Worm (Caenorhabditis elegans): ENCODE measurements around the gene str-37.

str-37 gene

DNA sequence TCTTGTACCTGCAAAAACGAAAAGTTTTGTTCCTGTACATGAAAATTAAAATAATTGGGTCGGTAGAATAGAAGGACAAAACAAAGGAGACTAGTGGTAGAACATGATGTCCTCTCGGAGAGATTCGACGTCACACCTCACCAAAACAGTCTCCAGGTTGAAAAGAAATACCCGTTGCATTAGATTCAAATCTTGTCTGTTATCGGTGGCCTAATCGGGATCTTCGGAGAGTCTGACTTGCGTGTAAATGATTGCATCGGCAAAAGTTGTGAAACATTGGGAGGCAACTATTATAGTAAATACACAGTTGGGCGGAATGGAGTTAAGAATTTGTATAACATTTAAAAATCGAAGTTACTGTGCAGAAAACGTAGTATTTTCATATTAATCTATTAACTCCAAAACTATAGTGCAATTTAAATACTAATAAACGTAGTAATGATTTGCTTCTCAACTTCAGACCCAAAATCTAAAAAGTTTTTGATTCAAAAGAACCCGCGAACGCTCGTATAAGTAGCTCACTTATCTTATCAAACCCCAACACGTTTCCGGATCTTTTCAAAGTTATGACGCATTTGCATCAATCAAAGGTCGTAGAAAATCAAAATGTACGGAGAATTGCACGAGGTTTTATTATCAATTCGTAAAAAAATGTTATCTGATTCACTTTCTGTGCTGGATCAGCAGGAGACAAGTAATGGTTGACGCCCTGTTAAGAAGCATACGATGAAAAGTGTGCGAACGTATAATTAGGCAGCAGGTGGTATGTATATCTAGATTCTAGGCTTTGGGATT is 6.0 kb downstream of the str-37 start, which contains the start of gene nhr-168 (continued):
- no peak for TF ChIP-seq egl-27 (tag; optimal IDR thresholded peaks at IDR 0.05)
- no peak for TF ChIP-seq fkh-10 (GFP tag; optimal IDR thresholded peaks at IDR 0.05)
- TF ChIP-seq set-16 (GFP tag; IDR thresholded peaks at IDR 0.05) = no peak
- no peak for TF ChIP-seq nhr-10 (tag; optimal IDR thresholded peaks at IDR 0.05)
- TF ChIP-seq lin-13 (GFP tag; optimal IDR thresholded peaks at IDR 0.05) = no peak
- no peak for TF ChIP-seq daf-12 (tag; optimal IDR thresholded peaks at IDR 0.05)
- TF ChIP-seq unc-39 (tag; optimal IDR thresholded peaks at IDR 0.05) = no peak
- no peak for TF ChIP-seq ceh-82 (tag; optimal IDR thresholded peaks at IDR 0.05)
- no peak for TF ChIP-seq ZK337.2 (GFP tag; IDR thresholded peaks at IDR 0.05)
- no peak for TF ChIP-seq snpc-1.2 (GFP tag; IDR thresholded peaks at IDR 0.05)
- TF ChIP-seq unc-62 (GFP tag; optimal IDR thresholded peaks at IDR 0.05 in 1 of 2) = peak in 1 of 2 experiments; percentile 30
- TF ChIP-seq unc-62 (tag; optimal IDR thresholded peaks at IDR 0.05) = no peak
- no peak for TF ChIP-seq jun-1 (tag; optimal IDR thresholded peaks at IDR 0.05)
- TF ChIP-seq ces-1 (GFP tag; optimal IDR thresholded peaks at IDR 0.05) = no peak
- no peak for TF ChIP-seq Y5F2A.4 (GFP tag; optimal IDR thresholded peaks at IDR 0.05)
- no peak for TF ChIP-seq hlh-11 (tag; optimal IDR thresholded peaks at IDR 0.05)
- TF ChIP-seq attf-4 (tag; optimal IDR thresholded peaks at IDR 0.05) = no peak
- TF ChIP-seq Y105C5A.15 (GFP tag; IDR thresholded peaks at IDR 0.05) = no peak
- TF ChIP-seq dmd-8 (GFP tag; IDR thresholded peaks at IDR 0.05) = no peak
- no peak for TF ChIP-seq vab-7 (GFP tag; IDR thresholded peaks at IDR 0.05)
- TF ChIP-seq mdt-29 (GFP tag; IDR thresholded peaks at IDR 0.05) = no peak
- no peak for TF ChIP-seq T20F7.1 (GFP tag; optimal IDR thresholded peaks at IDR 0.05)
- TF ChIP-seq lin-1 (GFP tag; IDR thresholded peaks at IDR 0.05) = 0 out of 2 replicates have a peak, but pooled peaks have one; percentile 25
- TF ChIP-seq mdl-1 (tag; optimal IDR thresholded peaks at IDR 0.05) = peak in 1 of 2 experiments; percentile 50
- TF ChIP-seq nhr-25 (tag; optimal IDR thresholded peaks at IDR 0.05; ENCODE audit: borderline replicate concordance, insufficient read depth) = no peak
- TF ChIP-seq spr-1 (tag; optimal IDR thresholded peaks at IDR 0.05) = no peak
- TF ChIP-seq T26A8.4 (GFP tag; IDR thresholded peaks at IDR 0.05) = no peak
- no peak for TF ChIP-seq cey-2 (tag; optimal IDR thresholded peaks at IDR 0.05; ENCODE audit: borderline replicate concordance, insufficient read depth)
- no peak for TF ChIP-seq ceh-20 (GFP tag; IDR thresholded peaks at IDR 0.05)
- peak; percentile 49 for TF ChIP-seq dve-1 (tag; optimal IDR thresholded peaks at IDR 0.05; ENCODE audit: insufficient read depth)
- TF ChIP-seq ceh-28 (tag; optimal IDR thresholded peaks at IDR 0.05) = no peak
- TF ChIP-seq nhr-42 (GFP tag; IDR thresholded peaks at IDR 0.05) = no peak
- no peak for TF ChIP-seq ctbp-1 (GFP tag; IDR thresholded peaks at IDR 0.05)
- no peak for TF ChIP-seq lin-15B (tag; optimal IDR thresholded peaks at IDR 0.05)
- TF ChIP-seq aly-2 (tag; optimal IDR thresholded peaks at IDR 0.05) = no peak
- TF ChIP-seq F26F4.8 (GFP tag; conservative IDR thresholded peaks at IDR 0.05) = no peak
- TF ChIP-seq F44E2.7 (GFP tag; IDR thresholded peaks at IDR 0.05) = no peak
- no peak for TF ChIP-seq ztf-7 (tag; optimal IDR thresholded peaks at IDR 0.05)
- no peak for TF ChIP-seq lin-29 (GFP tag; IDR thresholded peaks at IDR 0.05)
- no peak for TF ChIP-seq tag-97 (GFP tag; IDR thresholded peaks at IDR 0.05)
- no peak for TF ChIP-seq skn-1 (tag; optimal IDR thresholded peaks at IDR 0.05)
- no peak for TF ChIP-seq ceh-44 (GFP tag; IDR thresholded peaks at IDR 0.05)
- TF ChIP-seq zfp-3 (GFP tag; conservative IDR thresholded peaks at IDR 0.05) = no peak
- TF ChIP-seq unc-130 (GFP tag; optimal IDR thresholded peaks at IDR 0.05) = no peak
- TF ChIP-seq nhr-111 (GFP tag; optimal IDR thresholded peaks at IDR 0.05) = no peak
- peak; percentile 58 for TF ChIP-seq nhr-77 (tag; optimal IDR thresholded peaks at IDR 0.05)
- no peak; the same call in 1 of the 2 replicates for TF ChIP-seq tra-1 (GFP tag; IDR thresholded peaks at IDR 0.05)
- TF ChIP-seq arid-1 (GFP tag; conservative IDR thresholded peaks at IDR 0.05) = no peak

Data from whole organism, L4 larva.